Fruit fly (Drosophila melanogaster): ENCODE data around the gene mei-9.
A peak's percentile ranks its signal among the peaks of the same experiment; 100 is the strongest.

The mei-9 gene

DNA sequence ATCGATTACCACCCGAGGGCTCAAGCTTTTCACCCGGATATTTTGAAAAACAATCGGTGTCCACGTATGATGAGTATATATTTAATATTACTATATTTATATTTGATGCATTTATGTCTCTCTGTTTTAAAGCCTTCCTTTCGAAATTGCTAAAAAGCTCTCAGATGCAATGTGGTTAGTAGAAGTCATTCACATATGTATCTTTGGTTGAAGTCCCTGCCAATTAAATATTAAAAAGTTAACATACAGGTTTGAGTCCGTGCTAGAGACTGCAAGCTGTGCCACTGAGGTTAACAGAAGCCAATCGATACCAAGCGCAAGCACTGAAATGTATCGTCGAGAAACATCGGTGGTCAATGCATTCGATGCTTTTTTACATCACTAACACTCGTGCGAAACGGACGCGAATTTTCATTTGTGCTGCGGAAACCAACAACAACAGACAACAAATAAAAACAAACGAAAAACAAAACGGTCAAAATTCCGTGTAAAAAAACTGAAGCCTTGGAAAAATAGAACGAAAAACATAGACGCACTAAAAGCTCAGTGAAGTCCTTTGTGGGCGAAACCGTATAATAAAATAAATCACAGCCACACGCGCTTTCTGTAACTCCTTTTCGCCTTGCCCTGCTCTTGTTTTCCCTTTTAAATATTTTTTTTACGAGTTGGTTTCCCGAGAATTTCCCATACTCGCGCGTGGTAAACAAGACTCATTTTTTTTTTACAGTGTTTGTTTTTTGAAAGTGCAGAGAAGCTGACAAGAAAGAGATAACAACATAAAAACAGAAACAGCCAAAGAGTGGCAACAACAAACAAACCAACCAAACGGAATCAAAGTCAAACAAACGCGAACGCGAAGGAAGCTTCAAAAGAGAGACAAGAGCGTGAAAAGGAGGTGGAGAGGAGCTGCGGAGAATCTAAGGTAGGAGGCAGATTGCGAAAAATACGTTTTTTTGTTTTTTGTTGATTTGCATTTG lies 3.9 kb upstream of the mei-9 start, which contains the start of gene norpA (continued):
- TF ChIP-seq CG7372 (GFP tag; IDR thresholded peaks at IDR 0.05) (no peak), CG9932 (GFP tag; IDR thresholded peaks at IDR 0.05) (peak; percentile 60), pita (GFP tag; optimal IDR thresholded peaks at IDR 0.05) (peak; percentile 67), unpg (GFP tag; optimal IDR thresholded peaks at IDR 0.05) (peak; percentile 21), Meics (GFP tag; optimal IDR thresholded peaks at IDR 0.05) (peak; percentile 33), BtbVII (GFP tag; optimal IDR thresholded peaks at IDR 0.05) (peak; percentile 30), fd96Cb (tag; optimal IDR thresholded peaks at IDR 0.05) (peak; percentile 19), CG13287 (GFP tag; IDR thresholded peaks at IDR 0.05; ENCODE audit: partially characterized antibody) (peak; percentile 92), hkb (optimal IDR thresholded peaks at IDR 0.05) (no peak), hkb (GFP tag; IDR thresholded peaks at IDR 0.05) (peak; percentile 55; the same call in 1 of the 2 replicates), CG11560 (tag; IDR thresholded peaks at IDR 0.05) (peak; percentile 47; the same call in 1 of the 3 replicates), chinmo (GFP tag; IDR thresholded peaks at IDR 0.05; ENCODE audit: partially characterized antibody) (peak; percentile 98), NFAT (GFP tag; IDR thresholded peaks at IDR 0.05) (peak; percentile 62; the same call in 1 of the 2 replicates), Hmr (GFP tag; optimal IDR thresholded peaks at IDR 0.05) (peak; percentile 55), Ets65A (GFP tag) (peak; percentile 73), Dp (GFP tag; optimal IDR thresholded peaks at IDR 0.05) (peak; percentile 62), Drgx (GFP tag; IDR thresholded peaks at IDR 0.05) (peak; percentile 61), sna (GFP tag; IDR thresholded peaks at IDR 0.05; ENCODE audit: partially characterized antibody) (peak; percentile 72), Side (GFP tag; optimal IDR thresholded peaks at IDR 0.05) (peak; percentile 5), PHDP (tag; optimal IDR thresholded peaks at IDR 0.05) (peak; percentile 25), unc-4 (GFP tag; IDR thresholded peaks at IDR 0.05; ENCODE audit: partially characterized antibody) (peak; percentile 93), zen2 (GFP tag; IDR thresholded peaks at IDR 0.05; ENCODE audit: partially characterized antibody) (peak; percentile 88), hb (GFP tag; IDR thresholded peaks at IDR 0.05; ENCODE audit: partially characterized antibody) (peak; percentile 91), Hr51 (GFP tag; optimal IDR thresholded peaks at IDR 0.05) (peak; percentile 21 to 51), CG2875 (GFP tag; optimal IDR thresholded peaks at IDR 0.05) (no peak), CG6272 (GFP tag; IDR thresholded peaks at IDR 0.05) (0 out of 2 replicates have a peak, but pooled peaks have one; percentile 37), BEAF-32 (GFP tag; optimal IDR thresholded peaks at IDR 0.05) (peak; percentile 90), CG6791 (GFP tag; IDR thresholded peaks at IDR 0.05; ENCODE audit: partially characterized antibody) (peak; percentile 98), NC2α (GFP tag; optimal IDR thresholded peaks at IDR 0.05) (no peak), CG7839 (tag; optimal IDR thresholded peaks at IDR 0.05) (peak; percentile 1), lab (GFP tag; optimal IDR thresholded peaks at IDR 0.05) (peak; percentile 44), CG17568 (GFP tag; optimal IDR thresholded peaks at IDR 0.05) (no peak), Deaf1 (tag; optimal IDR thresholded peaks at IDR 0.05) (peak; percentile 15), HHEX (GFP tag; optimal IDR thresholded peaks at IDR 0.05) (peak; percentile 41), CG34224 (GFP tag; IDR thresholded peaks at IDR 0.05; ENCODE audit: partially characterized antibody) (peak; percentile 82), crp (GFP tag; optimal IDR thresholded peaks at IDR 0.05) (peak; percentile 13 to 91), CG33213 (GFP tag; optimal IDR thresholded peaks at IDR 0.05) (peak; percentile 2), CG9609 (GFP tag; optimal IDR thresholded peaks at IDR 0.05) (peak; percentile 19), bsh (GFP tag; optimal IDR thresholded peaks at IDR 0.05) (peak; percentile 5 to 54), Fer1 (GFP tag; optimal IDR thresholded peaks at IDR 0.05) (peak; percentile 23), mld (GFP tag; IDR thresholded peaks at IDR 0.05; ENCODE audit: partially characterized antibody) (peak; percentile 92), lbe (GFP tag; optimal IDR thresholded peaks at IDR 0.05) (no peak), Sox102F (GFP tag; optimal IDR thresholded peaks at IDR 0.05) (peak; percentile 48), CG1529 (GFP tag; optimal IDR thresholded peaks at IDR 0.05) (no peak), eve (GFP tag; optimal IDR thresholded peaks at IDR 0.05) (no peak), Oli (tag; optimal IDR thresholded peaks at IDR 0.05) (peak; percentile 39)
